Worm (Caenorhabditis elegans): ENCODE data around the gene snr-4.

snr-4 gene

ce11 chrV:11993706-11994345 is 14.3 kb upstream of the snr-4 start, which contains the start of the genes cyl-1 and C52E4.7 (continued):
- TF ChIP-seq lag-1 (GFP tag; IDR thresholded peaks at IDR 0.05): no peak
- no peak for TF ChIP-seq chd-7 (tag; optimal IDR thresholded peaks at IDR 0.05)
- no peak for TF ChIP-seq tlf-1 (GFP tag; optimal IDR thresholded peaks at IDR 0.05)
- peak in 1 of 2 experiments; percentile 6 for TF ChIP-seq let-607 (tag; optimal IDR thresholded peaks at IDR 0.05)
- no peak for TF ChIP-seq snpc-1.3 (tag; optimal IDR thresholded peaks at IDR 0.05; ENCODE audit: insufficient read depth)
- TF ChIP-seq Y95B8A.8 (GFP tag; IDR thresholded peaks at IDR 0.05): no peak
- no peak for TF ChIP-seq egl-18 (GFP tag; IDR thresholded peaks at IDR 0.05)
- no peak for TF ChIP-seq athp-1 (tag; optimal IDR thresholded peaks at IDR 0.05)
- TF ChIP-seq F22D6.2 (tag; optimal IDR thresholded peaks at IDR 0.05): no peak
- no peak for TF ChIP-seq lir-1 (GFP tag; conservative IDR thresholded peaks at IDR 0.05)
- TF ChIP-seq attf-5 (GFP tag; optimal IDR thresholded peaks at IDR 0.05): peak; percentile 62
- no peak for TF ChIP-seq repo-1 (tag; optimal IDR thresholded peaks at IDR 0.05)
- no peak for TF ChIP-seq ztf-26 (tag; optimal IDR thresholded peaks at IDR 0.05)

- TF ChIP-seq ztf-6 (GFP tag; IDR thresholded peaks at IDR 0.05): no peak
- TF ChIP-seq ceh-40 (GFP tag; IDR thresholded peaks at IDR 0.05): 0 out of 2 replicates have a peak, but pooled peaks have one; percentile 51
- peak; percentile 20 for TF ChIP-seq F49E8.2 (tag; optimal IDR thresholded peaks at IDR 0.05; ENCODE audit: insufficient read depth)
- peak; percentile 66 for TF ChIP-seq hrde-1 (tag; optimal IDR thresholded peaks at IDR 0.05; ENCODE audit: borderline replicate concordance)
- TF ChIP-seq rpc-1 (optimal IDR thresholded peaks at IDR 0.05): no peak
- no peak for TF ChIP-seq rpc-1 (tag; optimal IDR thresholded peaks at IDR 0.05)
- TF ChIP-seq cebp-2 (GFP tag; IDR thresholded peaks at IDR 0.05): no peak
- peak; percentile 59 for TF ChIP-seq ekl-4 (GFP tag; IDR thresholded peaks at IDR 0.05)
- TF ChIP-seq pha-4 (tag; optimal IDR thresholded peaks at IDR 0.05): no peak
- no peak for TF ChIP-seq bed-2 (GFP tag; IDR thresholded peaks at IDR 0.05)
- peak; percentile 28 for TF ChIP-seq atf-7 (tag; optimal IDR thresholded peaks at IDR 0.05)
- no peak for TF ChIP-seq F33H1.4 (GFP tag; IDR thresholded peaks at IDR 0.05)
- no peak for TF ChIP-seq ceh-79 (tag; optimal IDR thresholded peaks at IDR 0.05)
- TF ChIP-seq rec-8 (tag; optimal IDR thresholded peaks at IDR 0.05): no peak
- TF ChIP-seq mcd-1 (GFP tag; IDR thresholded peaks at IDR 0.05): 0 out of 2 replicates have a peak, but pooled peaks have one; percentile 10
- peak; percentile 37; the same call in 1 of the 2 replicates for TF ChIP-seq hsf-1 (GFP tag; IDR thresholded peaks at IDR 0.05)
- no peak for TF ChIP-seq F23B12.7 (tag; optimal IDR thresholded peaks at IDR 0.05; ENCODE audit: insufficient read depth)
- peak; percentile 79; the same call in 1 of the 2 replicates for TF ChIP-seq madf-3 (GFP tag; IDR thresholded peaks at IDR 0.05)
- no peak for TF ChIP-seq ztf-3 (GFP tag; optimal IDR thresholded peaks at IDR 0.05)
- no peak for TF ChIP-seq nhr-27 (tag; optimal IDR thresholded peaks at IDR 0.05)
- no peak for TF ChIP-seq snpc-3.4 (tag; optimal IDR thresholded peaks at IDR 0.05)
- 0 out of 2 replicates have a peak, but pooled peaks have one; percentile 17 for TF ChIP-seq attf-6 (GFP tag; IDR thresholded peaks at IDR 0.05)
- TF ChIP-seq aptf-2 (GFP tag; conservative IDR thresholded peaks at IDR 0.05): no peak
- no peak for TF ChIP-seq ceh-100 (GFP tag; IDR thresholded peaks at IDR 0.05)
- no peak for TF ChIP-seq nhr-179 (tag; optimal IDR thresholded peaks at IDR 0.05)
- TF ChIP-seq lin-35 (GFP tag; optimal IDR thresholded peaks at IDR 0.05): peak in 1 of 3 experiments; percentile 18
- peak; percentile 27; the same call in 1 of the 2 replicates for TF ChIP-seq madf-6 (GFP tag; IDR thresholded peaks at IDR 0.05)
- no peak for TF ChIP-seq B0261.1 (tag; optimal IDR thresholded peaks at IDR 0.05)
- no peak for TF ChIP-seq cebp-1 (GFP tag; IDR thresholded peaks at IDR 0.05)
- TF ChIP-seq cebp-1 (tag; optimal IDR thresholded peaks at IDR 0.05): peak; percentile 35
- TF ChIP-seq B0019.2 (GFP tag; conservative IDR thresholded peaks at IDR 0.05): no peak
- TF ChIP-seq hlh-12 (tag; optimal IDR thresholded peaks at IDR 0.05): no peak
- peak; percentile 6 for TF ChIP-seq tbp1 (GFP tag; optimal IDR thresholded peaks at IDR 0.05)
Observed at ce11 chrV:11990511-11991127, 11.1 kb upstream of the snr-4 start.

All from whole organism, young adult.